Fruit fly (Drosophila melanogaster): ENCODE data around the gene Asciz.

Gene Asciz

DNA sequence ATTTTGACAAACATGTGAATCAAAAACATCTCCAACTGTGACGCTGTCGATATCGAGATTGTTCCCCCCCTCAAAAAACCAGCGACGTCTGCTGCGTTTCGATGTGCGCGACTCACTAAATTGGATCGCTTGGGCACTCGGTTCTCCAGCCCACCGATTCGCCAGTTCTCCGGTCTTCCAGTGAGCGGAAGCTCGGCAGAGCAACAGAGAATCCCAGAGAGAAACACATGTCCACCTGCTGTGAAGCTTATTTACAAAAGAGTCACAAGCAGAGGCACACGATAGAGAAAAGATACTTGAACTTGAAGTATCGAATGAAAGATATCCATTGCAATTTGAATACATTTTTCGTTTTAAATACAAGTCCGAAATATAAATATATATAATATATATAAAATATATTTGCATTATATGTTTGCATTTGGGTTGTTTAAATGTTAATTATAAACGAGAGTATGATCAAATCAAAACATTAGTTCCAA is 31.9 kb downstream of the Asciz start (continued):
- TF ChIP-seq eyg (GFP tag; optimal IDR thresholded peaks at IDR 0.05), result no peak
- TF ChIP-seq bab2 (GFP tag; optimal IDR thresholded peaks at IDR 0.05), result no peak
- TF ChIP-seq Bdp1 (GFP tag; optimal IDR thresholded peaks at IDR 0.05), result no peak
- TF ChIP-seq CG6765 (GFP tag; optimal IDR thresholded peaks at IDR 0.05), result no peak
- no peak for TF ChIP-seq CG12744 (GFP tag; optimal IDR thresholded peaks at IDR 0.05)
- no peak for TF ChIP-seq CG13424 (tag; optimal IDR thresholded peaks at IDR 0.05)
- TF ChIP-seq ci (GFP tag; IDR thresholded peaks at IDR 0.05), result no peak; the same call in 2 of the 3 replicates
- TF ChIP-seq CG1529 (GFP tag; optimal IDR thresholded peaks at IDR 0.05), result no peak
- no peak for TF ChIP-seq fru (optimal IDR thresholded peaks at IDR 0.05)
- TF ChIP-seq CG17912 (GFP tag; optimal IDR thresholded peaks at IDR 0.05), result no peak
- TF ChIP-seq CG11247 (GFP tag; IDR thresholded peaks at IDR 0.05), result no peak
- TF ChIP-seq Ssrp (tag; optimal IDR thresholded peaks at IDR 0.05), result no peak
- no peak for TF ChIP-seq CG9817 (tag; optimal IDR thresholded peaks at IDR 0.05)
- TF ChIP-seq Scr (GFP tag; IDR thresholded peaks at IDR 0.05; ENCODE audit: partially characterized antibody), result no peak
- peak; percentile 46 for TF ChIP-seq CG6813 (GFP tag; optimal IDR thresholded peaks at IDR 0.05)
- no peak for TF ChIP-seq jumu (GFP tag; optimal IDR thresholded peaks at IDR 0.05)
- peak; percentile 30 for TF ChIP-seq CoRest (tag; optimal IDR thresholded peaks at IDR 0.05)
- no peak for TF ChIP-seq tap (tag; optimal IDR thresholded peaks at IDR 0.05)
- no peak for TF ChIP-seq bigmax (GFP tag; optimal IDR thresholded peaks at IDR 0.05)
- no peak for TF ChIP-seq Sin3A (optimal IDR thresholded peaks at IDR 0.05)
- TF ChIP-seq CG7745 (tag; optimal IDR thresholded peaks at IDR 0.05), result no peak
- TF ChIP-seq CG7372 (GFP tag; IDR thresholded peaks at IDR 0.05), result no peak
- no peak for TF ChIP-seq fu2 (GFP tag; optimal IDR thresholded peaks at IDR 0.05)
- no peak for TF ChIP-seq vnd (GFP tag; IDR thresholded peaks at IDR 0.05; ENCODE audit: partially characterized antibody)
- TF ChIP-seq gfzf (GFP tag; optimal IDR thresholded peaks at IDR 0.05), result no peak
- TF ChIP-seq CG12071 (GFP tag; optimal IDR thresholded peaks at IDR 0.05), result peak; percentile 26
- no peak for TF ChIP-seq org-1 (GFP tag; optimal IDR thresholded peaks at IDR 0.05)
- no peak for TF ChIP-seq ken (GFP tag; IDR thresholded peaks at IDR 0.05)
- no peak for TF ChIP-seq hth (optimal IDR thresholded peaks at IDR 0.05)
- no peak for TF ChIP-seq pho (GFP tag; optimal IDR thresholded peaks at IDR 0.05)
- TF ChIP-seq mam (GFP tag; optimal IDR thresholded peaks at IDR 0.05), result no peak
- no peak for TF ChIP-seq CG8388 (GFP tag; optimal IDR thresholded peaks at IDR 0.05)
- peak; percentile 14 for TF ChIP-seq PHDP (tag; optimal IDR thresholded peaks at IDR 0.05)
- TF ChIP-seq pros (GFP tag; optimal IDR thresholded peaks at IDR 0.05), result no peak
- no peak for TF ChIP-seq Rx (GFP tag; IDR thresholded peaks at IDR 0.05)
- TF ChIP-seq CG2889 (GFP tag; IDR thresholded peaks at IDR 0.05), result no peak
- no peak for TF ChIP-seq stwl (tag; optimal IDR thresholded peaks at IDR 0.05)
- TF ChIP-seq Myb (GFP tag; optimal IDR thresholded peaks at IDR 0.05), result no peak
- no peak for TF ChIP-seq Lpt (GFP tag; optimal IDR thresholded peaks at IDR 0.05)
- TF ChIP-seq chif (GFP tag; optimal IDR thresholded peaks at IDR 0.05), result no peak
- no peak for TF ChIP-seq slou (GFP tag; optimal IDR thresholded peaks at IDR 0.05)
- TF ChIP-seq CG33213 (GFP tag; optimal IDR thresholded peaks at IDR 0.05), result no peak
- TF ChIP-seq NC2β (GFP tag; optimal IDR thresholded peaks at IDR 0.05), result no peak
- no peak for TF ChIP-seq tup (GFP tag; optimal IDR thresholded peaks at IDR 0.05)
- TF ChIP-seq ewg (GFP tag; optimal IDR thresholded peaks at IDR 0.05), result no peak
- TF ChIP-seq dan (GFP tag; IDR thresholded peaks at IDR 0.05), result no peak
- no peak for TF ChIP-seq CG13624 (GFP tag; optimal IDR thresholded peaks at IDR 0.05)
- peak; percentile 70; the same call in 1 of the 4 replicates for TF ChIP-seq chinmo (GFP tag; IDR thresholded peaks at IDR 0.05; ENCODE audit: partially characterized antibody)
- no peak for TF ChIP-seq Doc3 (GFP tag; IDR thresholded peaks at IDR 0.05; ENCODE audit: partially characterized antibody)
- no peak for TF ChIP-seq pum (GFP tag; optimal IDR thresholded peaks at IDR 0.05)
- no peak for TF ChIP-seq trem (tag; optimal IDR thresholded peaks at IDR 0.05)
- TF ChIP-seq CG2116 (GFP tag; optimal IDR thresholded peaks at IDR 0.05), result no peak
- TF ChIP-seq twi (tag; optimal IDR thresholded peaks at IDR 0.05), result no peak
